Worm (Caenorhabditis elegans): Measurements from ENCODE around the gene nhx-5.

nhx-5 gene

DNA sequence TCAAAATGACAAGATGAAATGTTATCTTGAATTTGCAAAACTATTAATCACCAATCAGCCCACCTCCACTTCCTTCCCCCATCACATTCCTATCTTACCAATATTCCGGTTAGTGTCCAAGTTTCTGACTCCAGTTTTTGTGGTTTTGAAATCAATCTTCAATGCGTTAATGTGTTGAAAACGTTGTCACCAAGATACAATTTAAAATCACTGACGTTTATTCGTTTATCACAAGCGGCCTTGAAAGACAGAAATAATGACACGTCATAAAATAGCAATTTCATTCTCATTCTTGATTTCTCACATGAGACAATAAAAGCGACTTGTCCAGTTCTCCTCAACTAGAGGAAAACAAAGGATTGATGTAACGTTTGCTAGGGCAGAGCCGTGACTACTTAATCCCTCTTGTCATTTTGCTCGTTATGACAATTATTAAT lies 23.0 kb downstream of the nhx-5 start:
- no peak for TF ChIP-seq aly-2 (tag; optimal IDR thresholded peaks at IDR 0.05)
- peak; percentile 43 for TF ChIP-seq nhr-25 (tag; optimal IDR thresholded peaks at IDR 0.05)
- TF ChIP-seq hmg-11 (tag; optimal IDR thresholded peaks at IDR 0.05) = no peak
- no peak for TF ChIP-seq sea-2 (GFP tag; optimal IDR thresholded peaks at IDR 0.05)
- no peak for TF ChIP-seq ceh-9 (tag; optimal IDR thresholded peaks at IDR 0.05)
- no peak for TF ChIP-seq ceh-16 (tag; optimal IDR thresholded peaks at IDR 0.05)
- peak; percentile 20 for TF ChIP-seq nhr-23 (tag; optimal IDR thresholded peaks at IDR 0.05)
- TF ChIP-seq nfya-1 (tag; optimal IDR thresholded peaks at IDR 0.05; ENCODE audit: insufficient read depth) = peak; percentile 26
- no peak for TF ChIP-seq tbx-2 (tag; optimal IDR thresholded peaks at IDR 0.05)
- peak; percentile 32 for TF ChIP-seq elt-2 (tag; optimal IDR thresholded peaks at IDR 0.05)
- peak; percentile 39 for TF ChIP-seq nhr-43 (tag; optimal IDR thresholded peaks at IDR 0.05; ENCODE audit: poor library complexity, severe bottlenecking)
- peak; percentile 10 for TF ChIP-seq lin-39 (tag; optimal IDR thresholded peaks at IDR 0.05)
- no peak for TF ChIP-seq fos-1 (tag; optimal IDR thresholded peaks at IDR 0.05)
- TF ChIP-seq skn-1 (tag; optimal IDR thresholded peaks at IDR 0.05) = no peak
- TF ChIP-seq egl-5 (tag; optimal IDR thresholded peaks at IDR 0.05) = peak; percentile 89
- TF ChIP-seq ztf-11 (tag; optimal IDR thresholded peaks at IDR 0.05) = no peak
- TF ChIP-seq elt-3 (tag; optimal IDR thresholded peaks at IDR 0.05) = peak in 1 of 3 experiments; percentile 20
- TF ChIP-seq nhr-11 (tag; optimal IDR thresholded peaks at IDR 0.05) = no peak
- no peak for TF ChIP-seq ceh-82 (tag; optimal IDR thresholded peaks at IDR 0.05)
- TF ChIP-seq egl-27 (tag; optimal IDR thresholded peaks at IDR 0.05) = no peak
- TF ChIP-seq elt-1 (tag; optimal IDR thresholded peaks at IDR 0.05) = no peak
- no peak for TF ChIP-seq mml-1 (tag; optimal IDR thresholded peaks at IDR 0.05)
- TF ChIP-seq R02D3.7 (tag; optimal IDR thresholded peaks at IDR 0.05) = no peak
- no peak for TF ChIP-seq lsy-12 (tag; optimal IDR thresholded peaks at IDR 0.05)

DNA sequence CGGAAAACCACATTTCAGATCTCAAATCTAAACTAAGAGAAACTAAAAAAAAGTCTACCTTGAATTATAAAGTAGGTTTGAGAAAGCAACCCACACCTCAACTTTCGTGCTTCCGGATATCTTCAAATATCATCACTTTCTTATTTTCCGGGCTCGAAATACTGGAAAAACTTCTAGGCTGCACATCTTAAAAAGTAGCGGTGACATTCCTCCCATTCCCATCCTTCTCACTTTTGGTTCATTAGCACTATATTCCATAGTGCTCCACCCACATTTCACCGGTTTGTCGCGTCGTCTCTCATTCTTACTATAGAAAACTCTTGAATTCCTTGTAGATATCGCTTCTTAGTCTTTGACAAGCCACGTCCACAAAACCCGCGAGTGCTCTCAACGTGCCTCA lies 27.6 kb downstream of the nhx-5 start, which contains the start of gene flp-19:
TSS of gene flp-19 (plus strand) at position 301 of the 400 bp plus-strand sequence.
- TF ChIP-seq elt-1 (tag; optimal IDR thresholded peaks at IDR 0.05) = no peak
- TF ChIP-seq nhr-28 (tag; optimal IDR thresholded peaks at IDR 0.05) = no peak
- TF ChIP-seq pqm-1 (tag; optimal IDR thresholded peaks at IDR 0.05) = no peak
- TF ChIP-seq nhr-43 (tag; optimal IDR thresholded peaks at IDR 0.05; ENCODE audit: poor library complexity, severe bottlenecking) = no peak
- TF ChIP-seq R02D3.7 (tag; optimal IDR thresholded peaks at IDR 0.05) = no peak
- no peak for TF ChIP-seq nhr-11 (tag; optimal IDR thresholded peaks at IDR 0.05)
- no peak for TF ChIP-seq nhr-25 (tag; optimal IDR thresholded peaks at IDR 0.05)
- TF ChIP-seq aly-2 (tag; optimal IDR thresholded peaks at IDR 0.05) = no peak

DNA sequence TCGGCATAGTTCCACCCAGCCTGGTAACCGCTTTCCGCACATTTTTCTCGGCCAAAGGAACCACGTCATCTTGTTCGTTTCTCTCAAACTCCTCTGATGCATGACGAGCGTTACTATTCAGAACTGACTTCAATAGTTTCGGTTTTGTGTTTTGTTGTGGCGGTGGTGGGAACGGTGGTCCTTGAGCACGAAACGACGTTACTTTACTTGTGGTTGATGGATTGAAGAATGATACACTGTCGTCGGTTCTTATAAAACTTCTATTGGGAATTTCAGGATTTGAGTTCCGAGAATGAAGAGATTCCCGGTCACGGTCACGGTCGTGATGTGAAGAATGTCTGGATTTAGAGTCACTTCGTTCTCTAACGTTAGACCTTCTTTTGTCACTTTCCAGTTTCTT lies 33.1 kb downstream of the nhx-5 start:
- TF ChIP-seq tbx-2 (tag; optimal IDR thresholded peaks at IDR 0.05) (no peak), egl-27 (tag; optimal IDR thresholded peaks at IDR 0.05) (no peak), lin-15B (tag; optimal IDR thresholded peaks at IDR 0.05) (no peak), elt-1 (tag; optimal IDR thresholded peaks at IDR 0.05) (no peak), elt-2 (tag; optimal IDR thresholded peaks at IDR 0.05) (no peak), lsy-12 (tag; optimal IDR thresholded peaks at IDR 0.05) (no peak), nhr-43 (tag; optimal IDR thresholded peaks at IDR 0.05; ENCODE audit: poor library complexity, severe bottlenecking) (no peak), zag-1 (tag; optimal IDR thresholded peaks at IDR 0.05) (no peak), nhr-12 (tag; optimal IDR thresholded peaks at IDR 0.05) (no peak), nhr-237 (tag; optimal IDR thresholded peaks at IDR 0.05) (no peak), lin-39 (tag; optimal IDR thresholded peaks at IDR 0.05) (no peak), aly-2 (tag; optimal IDR thresholded peaks at IDR 0.05) (no peak), ceh-28 (tag; optimal IDR thresholded peaks at IDR 0.05) (no peak), ceh-82 (tag; optimal IDR thresholded peaks at IDR 0.05) (no peak), sea-2 (GFP tag; optimal IDR thresholded peaks at IDR 0.05) (no peak)

DNA sequence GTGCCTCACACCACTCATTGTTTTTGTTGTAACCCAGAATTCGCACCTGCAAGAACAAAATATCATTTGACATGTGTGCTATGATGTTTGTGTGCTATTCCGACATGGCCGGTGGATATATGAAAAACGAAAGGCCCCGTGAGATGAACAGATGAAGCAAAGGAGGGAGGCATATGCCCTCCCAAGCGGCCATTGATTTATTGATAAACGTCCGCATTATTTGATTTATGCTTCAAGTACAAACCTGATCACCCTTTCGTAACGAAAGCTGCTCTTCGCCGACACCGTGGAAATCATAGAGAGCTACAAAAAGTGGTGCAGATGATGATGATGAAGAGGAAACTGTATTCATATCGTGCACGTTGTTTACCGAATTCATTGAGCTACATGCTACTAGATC lies 35.6 kb downstream of the nhx-5 start:
- TF ChIP-seq fkh-10 (GFP tag; optimal IDR thresholded peaks at IDR 0.05) (no peak), egl-5 (tag; optimal IDR thresholded peaks at IDR 0.05) (peak; percentile 1)

DNA sequence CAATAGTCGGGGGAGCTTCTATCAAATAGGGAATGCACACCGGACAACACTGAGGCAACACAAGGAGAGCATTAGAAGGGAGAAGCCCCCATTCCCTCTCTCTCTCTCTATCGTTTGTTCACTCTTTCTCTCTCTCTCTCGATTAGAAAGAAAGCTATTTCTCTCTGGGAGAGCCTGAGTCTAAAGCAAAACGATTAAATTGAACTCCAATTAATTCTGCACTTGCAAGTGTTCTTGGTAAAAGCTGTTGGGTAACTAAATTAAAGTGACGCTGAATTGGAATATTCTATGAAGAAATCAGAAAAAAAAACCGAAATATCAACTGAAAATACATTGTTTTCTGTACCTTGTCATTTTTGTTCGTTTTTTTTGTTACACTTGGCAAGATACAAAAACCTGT lies 39.3 kb downstream of the nhx-5 start:
- TF ChIP-seq nfya-1 (tag; optimal IDR thresholded peaks at IDR 0.05; ENCODE audit: insufficient read depth) = peak; percentile 16
- peak; percentile 44 for TF ChIP-seq pha-4 (tag; optimal IDR thresholded peaks at IDR 0.05)
- no peak for TF ChIP-seq unc-62 (GFP tag; optimal IDR thresholded peaks at IDR 0.05)
